Fruit fly (Drosophila melanogaster) whole organism, adult: ENCODE measurements around the gene Dyrk3.

Source experiments
- CG11617 ChIP-seq: fragments of 200-800 bp; sonication (Bioruptor generic); optimal IDR thresholded peaks from 2 replicates; lab custom pipeline; 2017; ENCODE audit warnings: mild to moderate bottlenecking, missing biosample characterization, missing genetic modification reagents, missing genetic modification characterization
- CG12768 ChIP-seq: fragments of 200-800 bp; sonication (Bioruptor generic); optimal IDR thresholded peaks from 2 replicates; lab custom pipeline; 2017; ENCODE audit warnings: missing biosample characterization, missing genetic modification characterization, mild to moderate bottlenecking, moderate library complexity, missing genetic modification reagents
- CG14711 ChIP-seq: fragments of 200-800 bp; sonication (Bioruptor generic); optimal IDR thresholded peaks from 2 replicates; lab custom pipeline; 2018; ENCODE audit warnings: missing biosample characterization, mild to moderate bottlenecking, missing genetic modification characterization, moderate library complexity
- CG1620 ChIP-seq: fragments of 200-800 bp; sonication (Bioruptor generic); optimal IDR thresholded peaks from 2 replicates; lab custom pipeline; 2016; ENCODE audit warnings: missing biosample characterization, missing genetic modification characterization
- CG33017 ChIP-seq: fragments of 200-800 bp; sonication (Bioruptor generic); optimal IDR thresholded peaks from 2 replicates; lab custom pipeline; 2018; ENCODE audit warnings: missing biosample characterization, mild to moderate bottlenecking, missing genetic modification characterization, moderate library complexity
- CG5204 ChIP-seq: fragments of 200-800 bp; sonication (Bioruptor generic); optimal IDR thresholded peaks from 2 replicates; lab custom pipeline; 2016; ENCODE audit warnings: missing biosample characterization, missing genetic modification characterization
- CG7045 ChIP-seq: fragments of 200-800 bp; sonication (Bioruptor generic); optimal IDR thresholded peaks from 2 replicates; lab custom pipeline; 2017; ENCODE audit warnings: missing biosample characterization, mild to moderate bottlenecking, missing genetic modification characterization
- CG7101 ChIP-seq: fragments of 200-800 bp; sonication (Bioruptor generic); optimal IDR thresholded peaks from 2 replicates; lab custom pipeline; 2018; ENCODE audit warnings: missing biosample characterization, mild to moderate bottlenecking, missing genetic modification characterization, moderate library complexity
- Clk ChIP-seq: fragments of 200-800 bp; sonication (Bioruptor generic); optimal IDR thresholded peaks from 2 replicates; lab custom pipeline; 2017; ENCODE audit warnings: missing biosample characterization, missing genetic modification characterization
- Crg-1 ChIP-seq: fragments of 200-800 bp; sonication (Bioruptor generic); optimal IDR thresholded peaks from 2 replicates; lab custom pipeline; 2016; ENCODE audit warnings: missing biosample characterization, missing genetic modification characterization
- Hr96 ChIP-seq: fragments of 200-800 bp; sonication (Bioruptor generic); optimal IDR thresholded peaks from 2 replicates; lab custom pipeline; 2016; ENCODE audit warnings: missing biosample characterization, missing genetic modification characterization
- Mnt ChIP-seq: fragments of 200-800 bp; sonication (Bioruptor generic); optimal IDR thresholded peaks from 2 replicates; lab custom pipeline; 2016; ENCODE audit warnings: missing biosample characterization, mild to moderate bottlenecking, missing genetic modification characterization
- bab1 ChIP-seq: fragments of 200-800 bp; sonication (Bioruptor generic); optimal IDR thresholded peaks from 3 replicates; lab custom pipeline; 2019; ENCODE audit warnings: missing biosample characterization, mild to moderate bottlenecking, missing genetic modification characterization, moderate library complexity
- cic ChIP-seq: fragments of 200-800 bp; sonication (Bioruptor generic); optimal IDR thresholded peaks from 2 replicates; lab custom pipeline; 2017; ENCODE audit warnings: missing biosample characterization, mild to moderate bottlenecking, missing genetic modification characterization, moderate library complexity
- cnc ChIP-seq, 2 experiments: fragments of >200 bp; optimal IDR thresholded peaks; 2 replicates each; lab custom pipeline; 2017
- kay ChIP-seq: fragments of 200-800 bp; sonication (Bioruptor generic); peaks from one replicate; lab custom pipeline; 2016; ENCODE audit warnings: missing biosample characterization, missing genetic modification characterization, borderline replicate concordance
- ovo ChIP-seq: fragments of 200-800 bp; sonication (Bioruptor generic); optimal IDR thresholded peaks from 2 replicates; lab custom pipeline; 2016; ENCODE audit warnings: missing biosample characterization, missing genetic modification characterization
- pad ChIP-seq: fragments of 200-800 bp; sonication (Bioruptor generic); optimal IDR thresholded peaks from 3 replicates; lab custom pipeline; 2017; ENCODE audit warnings: missing biosample characterization, missing genetic modification characterization, mild to moderate bottlenecking, moderate library complexity, missing genetic modification reagents
- tj ChIP-seq: fragments of 200-800 bp; sonication (Bioruptor generic); optimal IDR thresholded peaks from 3 replicates; lab custom pipeline; 2017; ENCODE audit warnings: missing biosample characterization, mild to moderate bottlenecking, missing genetic modification characterization, moderate library complexity
- toe ChIP-seq: fragments of 200-800 bp; sonication (Bioruptor generic); optimal IDR thresholded peaks from 2 replicates; lab custom pipeline; 2016; ENCODE audit warnings: missing biosample characterization, missing genetic modification characterization

The Dyrk3 gene

dm6 chr4:1225185-1225584, 5.3 kb downstream of the Dyrk3 start:
- TF ChIP-seq kay (GFP tag; lab: Kevin White, UChicago): peak; percentile 95
- no peak for TF ChIP-seq CG7101 (tag; lab: Kevin White, UChicago)

- TF ChIP-seq Clk (GFP tag; lab: Kevin White, UChicago) (no peak), CG33017 (no peak), CG7101 (tag; lab: Kevin White, UChicago) (no peak), ovo (GFP tag; lab: Kevin White, UChicago) (no peak), kay (GFP tag; lab: Kevin White, UChicago) (peak; percentile 93), toe (GFP tag; lab: Kevin White, UChicago) (no peak), Mnt (GFP tag; lab: Kevin White, UChicago) (no peak), bab1 (no peak)
Measured at dm6 chr4:1224232-1224631, 6.3 kb downstream of the Dyrk3 start.

- TF ChIP-seq pad (GFP tag; lab: Kevin White, UChicago) (no peak), cnc (optimal IDR thresholded peaks at IDR 0.05; lab: Kevin White, UChicago) (no peak), CG1620 (no peak), CG11617 (GFP tag; lab: Kevin White, UChicago) (no peak), CG14711 (tag; lab: Kevin White, UChicago) (peak; percentile 53), Clk (GFP tag; lab: Kevin White, UChicago) (no peak), Hr96 (GFP tag; lab: Kevin White, UChicago) (no peak)
Measured at dm6 chr4:1218723-1219398, 11.7 kb downstream of the Dyrk3 start.

- TF ChIP-seq cic (GFP tag; lab: Kevin White, UChicago) (peak; percentile 26), kay (GFP tag; lab: Kevin White, UChicago) (peak; percentile 96), pad (GFP tag; lab: Kevin White, UChicago) (no peak), cnc (optimal IDR thresholded peaks at IDR 0.05; lab: Kevin White, UChicago) (no peak), CG1620 (no peak)
Measured at dm6 chr4:1199178-1199577, 31.3 kb downstream of the Dyrk3 start.

- peak; percentile 5 for TF ChIP-seq CG1620
- TF ChIP-seq tj: no peak
Measured at dm6 chr4:1198599-1198998, 31.9 kb downstream of the Dyrk3 start, which contains the start of gene Mitf. Gene Mitf (plus strand): TSS chr4:1198852.

- TF ChIP-seq Clk (GFP tag; lab: Kevin White, UChicago): no peak
- TF ChIP-seq bab1: peak; percentile 47
- peak; percentile 52 for TF ChIP-seq CG14711 (tag; lab: Kevin White, UChicago)
- peak; percentile 4 for TF ChIP-seq CG11617 (GFP tag; lab: Kevin White, UChicago)
- peak; percentile 41 for TF ChIP-seq CG5204 (GFP tag; lab: Kevin White, UChicago)
Measured at dm6 chr4:1196653-1197161, 33.8 kb downstream of the Dyrk3 start, which contains the start of gene PIP4K. Gene PIP4K (minus strand): TSS chr4:1196848.

dm6 chr4:1191630-1192029, 38.9 kb downstream of the Dyrk3 start:
- no peak for TF ChIP-seq cnc (optimal IDR thresholded peaks at IDR 0.05; lab: Kevin White, UChicago)
- TF ChIP-seq bab1: no peak
- no peak for TF ChIP-seq CG12768 (GFP tag; lab: Kevin White, UChicago)
- no peak for TF ChIP-seq CG1620
- TF ChIP-seq kay (GFP tag; lab: Kevin White, UChicago): peak; percentile 85
- no peak for TF ChIP-seq ovo (GFP tag; lab: Kevin White, UChicago)
- TF ChIP-seq tj: no peak

- TF ChIP-seq CG1620 (no peak), CG12768 (GFP tag; lab: Kevin White, UChicago) (no peak), CG7045 (no peak), tj (no peak), CG14711 (tag; lab: Kevin White, UChicago) (no peak), pad (GFP tag; lab: Kevin White, UChicago) (no peak), CG11617 (GFP tag; lab: Kevin White, UChicago) (no peak), Crg-1 (GFP tag; lab: Kevin White, UChicago) (no peak), Mnt (GFP tag; lab: Kevin White, UChicago) (no peak), cnc (optimal IDR thresholded peaks at IDR 0.05; lab: Kevin White, UChicago) (no peak), ovo (GFP tag; lab: Kevin White, UChicago) (no peak), bab1 (no peak), toe (GFP tag; lab: Kevin White, UChicago) (no peak), CG33017 (no peak), CG7101 (tag; lab: Kevin White, UChicago) (no peak), cic (GFP tag; lab: Kevin White, UChicago) (no peak), kay (GFP tag; lab: Kevin White, UChicago) (no peak)
Measured at dm6 chr4:1186828-1187227, 43.7 kb downstream of the Dyrk3 start.
